Worm (Caenorhabditis elegans): ENCODE measurements around the gene ssq-1.

Gene ssq-1

DNA sequence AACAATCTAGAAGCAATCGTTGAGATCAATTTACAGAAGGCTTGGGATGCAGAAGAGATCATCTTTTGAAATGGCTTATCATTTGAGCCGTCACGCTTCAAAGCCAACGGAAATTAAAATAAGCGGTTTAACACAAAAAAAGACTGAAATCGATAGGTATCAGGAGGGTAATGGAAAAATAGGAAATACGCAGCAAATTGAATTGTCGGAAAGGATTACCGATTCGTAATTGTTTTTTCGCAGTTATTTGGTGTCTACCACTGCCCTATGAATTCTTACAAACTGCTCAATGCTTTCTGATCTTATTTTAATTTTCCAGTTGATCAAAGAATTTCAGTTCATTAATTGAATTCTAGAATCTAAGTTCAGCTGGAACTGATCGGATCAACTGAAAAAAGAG, 40.9 kb upstream of the ssq-1 start:
- TF ChIP-seq athp-1 (tag; optimal IDR thresholded peaks at IDR 0.05) (no peak), F57C9.4 (tag; optimal IDR thresholded peaks at IDR 0.05) (no peak), chd-7 (tag; optimal IDR thresholded peaks at IDR 0.05) (no peak), lag-1 (GFP tag; IDR thresholded peaks at IDR 0.05) (no peak), ztf-18 (tag; optimal IDR thresholded peaks at IDR 0.05) (no peak), C06A6.2 (GFP tag; conservative IDR thresholded peaks at IDR 0.05) (no peak), ztf-28 (GFP tag; IDR thresholded peaks at IDR 0.05) (no peak), hmg-1.2 (GFP tag; IDR thresholded peaks at IDR 0.05) (no peak), K12H6.12 (tag; optimal IDR thresholded peaks at IDR 0.05) (no peak), rpc-1 (optimal IDR thresholded peaks at IDR 0.05) (no peak), rpc-1 (tag; optimal IDR thresholded peaks at IDR 0.05) (no peak), D2030.7 (GFP tag; IDR thresholded peaks at IDR 0.05) (no peak), B0019.2 (GFP tag; conservative IDR thresholded peaks at IDR 0.05) (no peak), unc-62 (GFP tag; optimal IDR thresholded peaks at IDR 0.05) (no peak), Y56A3A.18 (GFP tag; IDR thresholded peaks at IDR 0.05) (no peak), attf-3 (GFP tag; conservative IDR thresholded peaks at IDR 0.05) (no peak), let-607 (tag; optimal IDR thresholded peaks at IDR 0.05) (no peak), attf-6 (GFP tag; IDR thresholded peaks at IDR 0.05) (no peak)

DNA sequence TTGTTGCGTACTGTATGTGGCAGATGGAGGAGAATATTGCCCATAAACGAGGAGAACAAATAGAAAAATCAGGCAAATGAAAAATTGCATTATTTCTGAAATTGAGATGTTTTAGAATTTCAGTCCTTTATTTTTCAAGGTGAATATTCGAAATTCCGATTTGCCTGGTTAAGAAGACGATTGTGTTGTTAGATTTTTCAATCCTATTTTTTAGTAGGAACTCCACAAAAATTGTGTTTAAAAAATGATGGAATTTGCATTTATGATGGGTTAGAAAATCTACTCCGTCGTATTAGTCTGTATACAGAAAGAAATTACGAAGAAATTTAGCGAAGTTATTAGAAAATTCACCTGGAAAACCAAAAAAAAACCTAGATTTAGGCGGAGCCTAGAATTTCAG, 36.9 kb upstream of the ssq-1 start, which contains the start of gene egl-20:
egl-20 (minus strand) TSS at position 101 of the 400 bp plus-strand sequence.
- TF ChIP-seq Y95B8A.8 (GFP tag; IDR thresholded peaks at IDR 0.05) (no peak), ztf-25 (GFP tag; IDR thresholded peaks at IDR 0.05) (no peak), dpff-1 (tag; optimal IDR thresholded peaks at IDR 0.05) (no peak), let-607 (tag; optimal IDR thresholded peaks at IDR 0.05) (no peak), gei-17 (GFP tag; optimal IDR thresholded peaks at IDR 0.05) (no peak), F49E8.2 (tag; optimal IDR thresholded peaks at IDR 0.05; ENCODE audit: insufficient read depth) (no peak), chd-7 (tag; optimal IDR thresholded peaks at IDR 0.05) (no peak), bed-1 (GFP tag; IDR thresholded peaks at IDR 0.05) (no peak), lin-26 (GFP tag; IDR thresholded peaks at IDR 0.05) (no peak), madf-3 (GFP tag; IDR thresholded peaks at IDR 0.05) (no peak), ztf-22 (GFP tag; optimal IDR thresholded peaks at IDR 0.05) (no peak), F33H1.4 (GFP tag; IDR thresholded peaks at IDR 0.05) (no peak), ceh-91 (GFP tag; IDR thresholded peaks at IDR 0.05) (no peak), lsl-1 (GFP tag; optimal IDR thresholded peaks at IDR 0.05) (no peak), mxl-1 (tag; optimal IDR thresholded peaks at IDR 0.05) (no peak)

DNA sequence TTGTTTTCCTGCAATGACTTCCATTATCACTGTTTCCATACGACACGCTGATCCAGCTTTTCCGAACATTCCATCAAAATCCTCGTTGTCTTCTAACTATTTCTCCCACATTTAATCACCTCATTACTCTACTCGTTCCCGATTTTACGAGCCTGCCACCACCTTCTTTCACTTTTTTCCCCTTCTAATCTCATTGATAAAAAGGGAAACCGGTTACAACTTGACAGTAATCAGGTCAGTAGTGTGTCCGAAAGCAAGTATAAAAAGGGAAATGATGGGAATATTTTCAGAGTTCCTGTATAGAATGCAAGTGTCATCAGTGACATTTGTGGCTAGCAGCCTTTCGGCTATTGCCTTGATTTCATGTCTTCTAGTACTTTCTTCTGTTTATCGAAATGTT, 30.7 kb upstream of the ssq-1 start, which contains the start of gene col-123:
col-123 (plus strand) TSS at position 301 of the 400 bp plus-strand sequence.
- no peak for TF ChIP-seq rcor-1 (GFP tag; IDR thresholded peaks at IDR 0.05)
- no peak for TF ChIP-seq unc-62 (GFP tag; optimal IDR thresholded peaks at IDR 0.05)
- TF ChIP-seq ccch-3 (GFP tag; optimal IDR thresholded peaks at IDR 0.05), result no peak
- no peak for TF ChIP-seq ceh-100 (GFP tag; IDR thresholded peaks at IDR 0.05)
- no peak for TF ChIP-seq F37B4.10 (GFP tag; IDR thresholded peaks at IDR 0.05)
- no peak for TF ChIP-seq hlh-12 (tag; optimal IDR thresholded peaks at IDR 0.05)
- TF ChIP-seq snpc-1.1 (tag; optimal IDR thresholded peaks at IDR 0.05; ENCODE audit: insufficient read depth), result no peak
- no peak for TF ChIP-seq egl-18 (GFP tag; IDR thresholded peaks at IDR 0.05)
- TF ChIP-seq lir-1 (GFP tag; conservative IDR thresholded peaks at IDR 0.05), result no peak
- no peak for TF ChIP-seq B0261.1 (tag; optimal IDR thresholded peaks at IDR 0.05)
- no peak for TF ChIP-seq ztf-25 (GFP tag; IDR thresholded peaks at IDR 0.05)
- TF ChIP-seq mel-28 (tag; optimal IDR thresholded peaks at IDR 0.05; ENCODE audit: borderline replicate concordance), result no peak
- TF ChIP-seq egl-44 (GFP tag; IDR thresholded peaks at IDR 0.05), result no peak
- no peak for TF ChIP-seq zfh-2 (GFP tag; conservative IDR thresholded peaks at IDR 0.05)

Measured in whole organism, young adult.